Worm (Caenorhabditis elegans) whole organism, early embryonic: Measurements from ENCODE around the gene hpo-18.

Experiments used
- ama-1 ChIP-seq: fragments of 150-350 bp; optimal IDR thresholded peaks from 2 replicates; lab custom pipeline; 2014
- ets-7 ChIP-seq: sonication (generic microtip); optimal IDR thresholded peaks from 2 replicates; lab custom pipeline; 2016; ENCODE audit warnings: missing genotype, missing genetic modification characterization, missing compliant biosample characterization
- tbx-37 ChIP-seq: fragments of 200-800 bp; sonication (Bioruptor generic); conservative IDR thresholded peaks from 2 replicates; pipeline ENCODE4 v1.3.6; 2022; ENCODE audit warnings: missing genetic modification reagents, missing genetic modification characterization, missing compliant biosample characterization

DNA sequence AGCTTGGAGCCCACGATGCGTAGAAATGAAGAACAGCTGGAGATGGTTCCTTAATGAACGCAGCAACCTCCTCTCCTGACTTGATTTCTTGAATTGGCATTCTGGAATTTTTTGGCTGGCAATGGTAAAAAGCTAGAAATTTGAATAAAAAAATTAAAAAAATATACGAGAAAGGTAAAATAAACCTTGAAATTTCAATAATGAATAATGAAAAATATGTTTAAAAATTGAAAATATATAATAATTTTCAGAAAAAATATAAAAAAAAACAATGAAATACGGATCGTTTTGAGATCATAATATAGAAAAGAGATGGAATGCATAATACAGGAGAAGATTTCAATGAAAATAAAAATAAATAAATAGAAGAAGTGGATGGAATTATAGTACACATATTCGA lies 5.0 kb downstream of the hpo-18 start, which contains the start of gene glrx-3:
- no peak for TF ChIP-seq tbx-37
- TF ChIP-seq ama-1 (lab: Kevin White, UChicago), result no peak
- no peak for TF ChIP-seq ets-7 (tag; lab: Kevin White, UChicago)
